Fruit fly (Drosophila melanogaster) whole organism, embryonic: Measurements from ENCODE around the gene CG12010.

Experiments
- Abd-B ChIP-seq: fragments of 200-800 bp; sonication (Bioruptor generic); optimal IDR thresholded peaks from 2 replicates; lab custom pipeline; 2018; ENCODE audit warnings: missing biosample characterization, mild to moderate bottlenecking, missing genetic modification characterization, moderate library complexity
- Atf-2 ChIP-seq: fragments of 200-800 bp; sonication (Bioruptor generic); optimal IDR thresholded peaks from 2 replicates; lab custom pipeline; 2016; ENCODE audit warnings: missing biosample characterization, missing genetic modification characterization
- Awh ChIP-seq: fragments of 200-800 bp; sonication (Bioruptor generic); IDR thresholded peaks from 2 replicates; pipeline ENCODE4, ENCODE4 v1.3.6; 2022; ENCODE audit warnings: missing biosample characterization, missing genetic modification characterization
- CG1024 ChIP-seq: fragments of 200-800 bp; sonication (Bioruptor generic); IDR thresholded peaks from 2 replicates; pipeline ENCODE4 v1.3.6; 2022; ENCODE audit warnings: missing biosample characterization, missing genetic modification characterization
- CG10462 ChIP-seq: fragments of 200-800 bp; sonication (Bioruptor generic); optimal IDR thresholded peaks from 2 replicates; lab custom pipeline; 2016; ENCODE audit warnings: missing biosample characterization, missing genetic modification characterization
- CG10979 ChIP-seq: fragments of 200-800 bp; sonication (Bioruptor generic); optimal IDR thresholded peaks from 2 replicates; lab custom pipeline; 2018; ENCODE audit warnings: missing biosample characterization, mild to moderate bottlenecking, missing genetic modification characterization, moderate library complexity
- CG13775 ChIP-seq: fragments of 200-800 bp; sonication (Bioruptor generic); optimal IDR thresholded peaks from 3 replicates; lab custom pipeline; 2017; ENCODE audit warnings: missing biosample characterization, mild to moderate bottlenecking, missing genetic modification characterization
- CG15073 ChIP-seq: fragments of 200-800 bp; sonication (Bioruptor generic); optimal IDR thresholded peaks from 2 replicates; lab custom pipeline; 2016; ENCODE audit warnings: missing biosample characterization, missing genetic modification characterization
- CG1529 ChIP-seq: fragments of 200-800 bp; sonication (Bioruptor generic); optimal IDR thresholded peaks from 3 replicates; lab custom pipeline; 2018; ENCODE audit warnings: missing biosample characterization, missing genetic modification characterization
- CG15696 ChIP-seq: fragments of 200-800 bp; sonication (Bioruptor generic); optimal IDR thresholded peaks from 2 replicates; lab custom pipeline; 2019; ENCODE audit warnings: missing biosample characterization, mild to moderate bottlenecking, missing genetic modification characterization, moderate library complexity
- CG17328 ChIP-seq: fragments of 200-800 bp; sonication (Bioruptor generic); IDR thresholded peaks from 2 replicates; pipeline ENCODE4 v1.3.6; 2022; ENCODE audit warnings: missing biosample characterization, missing genetic modification characterization
- CG2678 ChIP-seq: fragments of 200-800 bp; sonication (Bioruptor generic); optimal IDR thresholded peaks from 3 replicates; lab custom pipeline; 2019; ENCODE audit warnings: missing biosample characterization, mild to moderate bottlenecking, missing genetic modification characterization, moderate library complexity
- CG2712 ChIP-seq: fragments of 200-800 bp; optimal IDR thresholded peaks from 3 replicates; lab custom pipeline; 2019; ENCODE audit warnings: missing biosample characterization, mild to moderate bottlenecking, missing genetic modification characterization, moderate library complexity
- CG31224 ChIP-seq: fragments of 200-800 bp; sonication (Bioruptor generic); IDR thresholded peaks from 2 replicates; pipeline ENCODE4 v1.3.6; 2022; ENCODE audit warnings: missing biosample characterization, missing genetic modification characterization
- CG32767 ChIP-seq: fragments of 200-800 bp; sonication (Bioruptor generic); IDR thresholded peaks from 2 replicates; pipeline ENCODE4 v1.3.6; 2022; ENCODE audit warnings: missing biosample characterization, missing genetic modification characterization
- CG33557 ChIP-seq: fragments of 200-800 bp; sonication (Bioruptor generic); optimal IDR thresholded peaks from 2 replicates; lab custom pipeline; 2019; ENCODE audit warnings: missing biosample characterization, mild to moderate bottlenecking, missing genetic modification characterization, moderate library complexity
- CG3407 ChIP-seq: fragments of 200-800 bp; sonication (Bioruptor generic); optimal IDR thresholded peaks from 2 replicates; lab custom pipeline; 2018; ENCODE audit warnings: missing biosample characterization, mild to moderate bottlenecking, missing genetic modification characterization
- CG4854 ChIP-seq: fragments of 200-800 bp; sonication (Bioruptor generic); optimal IDR thresholded peaks from 2 replicates; lab custom pipeline; 2016; ENCODE audit warnings: missing biosample characterization, missing genetic modification characterization, inconsistent platforms
- CG6254 ChIP-seq: fragments of 200-800 bp; sonication (Bioruptor generic); optimal IDR thresholded peaks from 3 replicates; lab custom pipeline; 2017; ENCODE audit warnings: mild to moderate bottlenecking, missing biosample characterization, missing genetic modification reagents, missing genetic modification characterization
- CG6791 ChIP-seq: fragments of 200-800 bp; sonication (Bioruptor generic); IDR thresholded peaks from 3 replicates; pipeline ENCODE4 v1.3.6; 2022; ENCODE audit warnings: missing biosample characterization, missing genetic modification characterization; ENCODE audit not compliant: partially characterized antibody
- CG7839 ChIP-seq: fragments of 200-800 bp; sonication (Bioruptor generic); optimal IDR thresholded peaks from 3 replicates; lab custom pipeline; 2018; ENCODE audit warnings: missing biosample characterization, mild to moderate bottlenecking, missing genetic modification characterization, moderate library complexity
- CG9215 ChIP-seq: fragments of 200-800 bp; sonication (Bioruptor generic); IDR thresholded peaks from 2 replicates; pipeline ENCODE4 v1.3.6; 2022; ENCODE audit warnings: missing biosample characterization, missing genetic modification characterization
- CG9876 ChIP-seq: fragments of 200-800 bp; sonication (Bioruptor generic); optimal IDR thresholded peaks from 2 replicates; lab custom pipeline; 2016; ENCODE audit warnings: missing biosample characterization, missing genetic modification characterization
- D19A ChIP-seq: fragments of 200-800 bp; optimal IDR thresholded peaks from 3 replicates; lab custom pipeline; 2019; ENCODE audit warnings: missing biosample characterization, mild to moderate bottlenecking, missing genetic modification characterization, moderate library complexity
- Dip3 ChIP-seq: fragments of 200-800 bp; sonication (Bioruptor generic); optimal IDR thresholded peaks from 3 replicates; lab custom pipeline; 2016; ENCODE audit warnings: missing biosample characterization, missing genetic modification characterization
- E2f2 ChIP-seq: fragments of 200-800 bp; sonication (Bioruptor generic); IDR thresholded peaks from 2 replicates; pipeline ENCODE4 v1.3.6; 2022; ENCODE audit warnings: missing biosample characterization, missing genetic modification characterization
- HmgZ ChIP-seq: fragments of 200-800 bp; sonication (Bioruptor generic); optimal IDR thresholded peaks from 2 replicates; lab custom pipeline; 2018; ENCODE audit warnings: missing biosample characterization, mild to moderate bottlenecking, missing genetic modification characterization
- Hmx ChIP-seq: fragments of 200-800 bp; sonication (Bioruptor generic); optimal IDR thresholded peaks from 2 replicates; lab custom pipeline; 2016; ENCODE audit warnings: missing biosample characterization, missing genetic modification characterization
- Kr ChIP-seq: fragments of 200-800 bp; sonication (Bioruptor generic); optimal IDR thresholded peaks from 2 replicates; lab custom pipeline; 2017; ENCODE audit warnings: missing biosample characterization, mild to moderate bottlenecking, missing genetic modification characterization
- Mad ChIP-seq: fragments of 200-800 bp; sonication (Bioruptor generic); optimal IDR thresholded peaks from 2 replicates; lab custom pipeline; 2016; ENCODE audit warnings: missing biosample characterization, missing genetic modification characterization
- Max ChIP-seq: fragments of 200-800 bp; sonication (Bioruptor generic); optimal IDR thresholded peaks from 2 replicates; lab custom pipeline; 2016; ENCODE audit warnings: missing biosample characterization, mild to moderate bottlenecking, missing genetic modification characterization
- Med ChIP-seq: fragments of 200-800 bp; sonication (Bioruptor generic); peaks from one replicate; lab custom pipeline; 2016; ENCODE audit warnings: missing biosample characterization, missing genetic modification characterization, mild to moderate bottlenecking, inconsistent platforms, moderate library complexity
- Nf-YA ChIP-seq: fragments of 200-800 bp; sonication (Bioruptor generic); IDR thresholded peaks from 2 replicates; pipeline ENCODE4 v1.3.6; 2022; ENCODE audit warnings: missing biosample characterization, missing genetic modification characterization
- Pdp1 ChIP-seq, 2 experiments: fragments of 200-800 bp; sonication (Bioruptor generic); optimal IDR thresholded peaks; 3 replicates each; lab custom pipeline; 2016; ENCODE audit warnings: missing biosample characterization in 2 of 2, missing genetic modification characterization in 2 of 2, mild to moderate bottlenecking in 1 of 2, moderate library complexity in 1 of 2
- Rfx ChIP-seq: fragments of 200-800 bp; sonication (Bioruptor generic); IDR thresholded peaks from 2 replicates; pipeline ENCODE4 v1.3.6; 2022; ENCODE audit warnings: missing biosample characterization, missing genetic modification characterization
- Xbp1 ChIP-seq: fragments of 200-800 bp; sonication (Bioruptor generic); optimal IDR thresholded peaks from 3 replicates; lab custom pipeline; 2016; ENCODE audit warnings: missing biosample characterization, mild to moderate bottlenecking, missing genetic modification characterization
- chinmo ChIP-seq: fragments of 200-800 bp; sonication (Bioruptor generic); IDR thresholded peaks from 4 replicates; pipeline ENCODE4 v1.3.6; 2022; ENCODE audit warnings: missing biosample characterization, missing genetic modification characterization; ENCODE audit not compliant: partially characterized antibody
- cwo ChIP-seq: fragments of 200-800 bp; sonication (Bioruptor generic); optimal IDR thresholded peaks from 3 replicates; lab custom pipeline; 2017; ENCODE audit warnings: missing biosample characterization, missing genetic modification characterization, mild to moderate bottlenecking, moderate library complexity, missing genetic modification reagents
- emc ChIP-seq: fragments of 200-800 bp; sonication (Bioruptor generic); optimal IDR thresholded peaks from 2 replicates; lab custom pipeline; 2016; ENCODE audit warnings: missing biosample characterization, missing genetic modification characterization
- exex ChIP-seq: fragments of 200-800 bp; sonication (Bioruptor generic); optimal IDR thresholded peaks from 4 replicates; lab custom pipeline; 2018; ENCODE audit warnings: missing biosample characterization, mild to moderate bottlenecking, missing genetic modification characterization, moderate library complexity
- fd96Cb ChIP-seq: fragments of 200-800 bp; sonication (Bioruptor generic); optimal IDR thresholded peaks from 2 replicates; lab custom pipeline; 2018; ENCODE audit warnings: missing biosample characterization, mild to moderate bottlenecking, missing genetic modification characterization, moderate library complexity
- h ChIP-seq: fragments of >200 bp; optimal IDR thresholded peaks from 2 replicates; lab custom pipeline; 2017
- hkb ChIP-seq, 2 experiments: fragments of 200-800 bp in 1 of 2; fragments of >200 bp in 1 of 2; sonication (Bioruptor generic) in 1 of 2; IDR thresholded peaks in 1 of 2; optimal IDR thresholded peaks in 1 of 2; 2 replicates each; pipeline versions ENCODE4 v1.3.6 to Lab custom; 2017 to 2022; ENCODE audit warnings: missing biosample characterization in 1 of 2, missing genetic modification characterization in 1 of 2
- mirr ChIP-seq: fragments of 200-800 bp; sonication (Bioruptor generic); optimal IDR thresholded peaks from 3 replicates; lab custom pipeline; 2018; ENCODE audit warnings: missing biosample characterization, mild to moderate bottlenecking, missing genetic modification characterization
- pho ChIP-seq: fragments of 200-800 bp; sonication (Bioruptor generic); optimal IDR thresholded peaks from 2 replicates; lab custom pipeline; 2016; ENCODE audit warnings: missing biosample characterization, missing genetic modification characterization
- ssp ChIP-seq: fragments of 200-800 bp; sonication (Bioruptor generic); IDR thresholded peaks from 2 replicates; pipeline ENCODE4 v1.3.6; 2022; ENCODE audit warnings: missing biosample characterization, missing genetic modification characterization
- tll ChIP-seq, 2 experiments: fragments of 200-800 bp in 1 of 2; fragments of >200 bp in 1 of 2; sonication (Bioruptor generic) in 1 of 2; optimal IDR thresholded peaks; 2 replicates each; lab custom pipeline; 2017 to 2019; ENCODE audit warnings: missing biosample characterization in 2 of 2, missing genetic modification characterization in 2 of 2, mild to moderate bottlenecking in 1 of 2, moderate library complexity in 1 of 2
- wor ChIP-seq: fragments of 200-800 bp; sonication (Bioruptor generic); IDR thresholded peaks from 2 replicates; pipeline ENCODE4 v1.3.6; 2022; ENCODE audit warnings: missing biosample characterization, missing genetic modification characterization

CG12010 gene

dm6 chr3L:3418207-3419086 lies 44.4 kb downstream of the CG12010 start (continued):
- TF ChIP-seq Kr (GFP tag; lab: Kevin White, UChicago) = no peak
- peak; percentile 30 for TF ChIP-seq Abd-B (GFP tag; lab: Kevin White, UChicago)
- TF ChIP-seq CG31224 = peak; percentile 69
- TF ChIP-seq Rfx (GFP tag; lab: Robert Waterston, UW) = peak; percentile 90
- peak; percentile 51 for TF ChIP-seq fd96Cb (tag; lab: Kevin White, UChicago)
- TF ChIP-seq CG33557 (GFP tag; lab: Kevin White, UChicago) = no peak
- peak; percentile 78 for TF ChIP-seq pho (GFP tag; lab: Kevin White, UChicago)
- no peak for TF ChIP-seq hkb (optimal IDR thresholded peaks at IDR 0.05; lab: Kevin White, UChicago)
- peak; percentile 85 for TF ChIP-seq hkb (GFP tag; IDR thresholded peaks at IDR 0.05; lab: Robert Waterston, UW)
- peak; percentile 26 for TF ChIP-seq CG10979 (tag; lab: Kevin White, UChicago)
- peak; percentile 79 for TF ChIP-seq CG2678 (tag; lab: Kevin White, UChicago)
- peak; percentile 99 for TF ChIP-seq chinmo (GFP tag; lab: Robert Waterston, UW)
- TF ChIP-seq CG4854 (GFP tag; lab: Kevin White, UChicago) = peak; percentile 47
- TF ChIP-seq h (lab: Kevin White, UChicago) = no peak
- peak; percentile 63 for TF ChIP-seq CG3407
- TF ChIP-seq Xbp1 (GFP tag; lab: Kevin White, UChicago) = peak; percentile 40
- TF ChIP-seq CG15073 = no peak
- TF ChIP-seq D19A (tag; lab: Kevin White, UChicago) = peak; percentile 40
- TF ChIP-seq Dip3 = peak; percentile 76
- no peak for TF ChIP-seq Hmx (GFP tag; lab: Kevin White, UChicago)
- peak; percentile 6 for TF ChIP-seq Max (GFP tag; lab: Kevin White, UChicago)
- peak; percentile 99 for TF ChIP-seq mirr (GFP tag; lab: Kevin White, UChicago)
- peak; percentile 43 for TF ChIP-seq emc (GFP tag; lab: Kevin White, UChicago)
- peak; percentile 38 for TF ChIP-seq CG1529
- peak; percentile 59 for TF ChIP-seq CG32767 (GFP tag; lab: Robert Waterston, UW)
- no peak for TF ChIP-seq tll (GFP tag; optimal IDR thresholded peaks at IDR 0.05; lab: Kevin White, UChicago)
- TF ChIP-seq cwo (GFP tag; lab: Kevin White, UChicago) = peak; percentile 72
- peak; percentile 69 for TF ChIP-seq CG9215 (GFP tag; lab: Robert Waterston, UW)
- peak; percentile 95 for TF ChIP-seq Med (GFP tag; lab: Kevin White, UChicago)
- TF ChIP-seq CG13775 (GFP tag; lab: Kevin White, UChicago) = peak; percentile 14
- peak; percentile 2 for TF ChIP-seq CG10462 (GFP tag; lab: Kevin White, UChicago)
- peak; percentile 62 for TF ChIP-seq CG1024 (GFP tag; lab: Robert Waterston, UW)
- peak; percentile 73 for TF ChIP-seq CG17328
- peak; percentile 58 for TF ChIP-seq ssp (GFP tag; lab: Robert Waterston, UW)
- TF ChIP-seq CG6791 (GFP tag; lab: Robert Waterston, UW) = no peak
- TF ChIP-seq CG15696 (tag; lab: Kevin White, UChicago) = no peak
- peak; percentile 43 to 52 for TF ChIP-seq Pdp1 (GFP tag; optimal IDR thresholded peaks at IDR 0.05; lab: Kevin White, UChicago)
- TF ChIP-seq Nf-YA (GFP tag; lab: Robert Waterston, UW) = peak; percentile 68
- no peak for TF ChIP-seq CG6254 (GFP tag; lab: Kevin White, UChicago)
- peak; percentile 62 for TF ChIP-seq E2f2 (GFP tag; lab: Robert Waterston, UW)
- peak; percentile 71 for TF ChIP-seq wor (GFP tag; lab: Robert Waterston, UW)
- peak; percentile 61 for TF ChIP-seq CG2712 (tag; lab: Kevin White, UChicago)
- peak; percentile 62 for TF ChIP-seq exex (tag; lab: Kevin White, UChicago)
- no peak for TF ChIP-seq CG9876 (GFP tag; lab: Kevin White, UChicago)
- peak; percentile 62 for TF ChIP-seq Mad (GFP tag; lab: Kevin White, UChicago)
- no peak for TF ChIP-seq Atf-2 (GFP tag; lab: Kevin White, UChicago)
- peak; percentile 78 for TF ChIP-seq CG7839
- TF ChIP-seq Awh = peak; percentile 66; the same call in 1 of the 2 replicates
- peak; percentile 91 for TF ChIP-seq HmgZ (tag; lab: Kevin White, UChicago)
